Worm (Caenorhabditis elegans): ENCODE measurements around the gene oig-2.

ce11 chrII:12992980-12993379 is 15.0 kb downstream of the oig-2 start:
- TF ChIP-seq flt-1 (GFP tag; IDR thresholded peaks at IDR 0.05) (no peak), med-1 (GFP tag; optimal IDR thresholded peaks at IDR 0.05; ENCODE audit: insufficient read depth) (no peak), klf-2 (GFP tag; conservative IDR thresholded peaks at IDR 0.05) (no peak), cog-1 (tag; optimal IDR thresholded peaks at IDR 0.05) (no peak), T22C8.4 (GFP tag; IDR thresholded peaks at IDR 0.05) (no peak), ref-1 (GFP tag; conservative IDR thresholded peaks at IDR 0.05) (no peak), ztf-23 (GFP tag; IDR thresholded peaks at IDR 0.05) (no peak), tab-1 (GFP tag; IDR thresholded peaks at IDR 0.05) (no peak)

Measured in whole organism, midembryonic.